Fruit fly (Drosophila melanogaster): Measurements from ENCODE around the gene CG12948.

CG12948 gene

DNA sequence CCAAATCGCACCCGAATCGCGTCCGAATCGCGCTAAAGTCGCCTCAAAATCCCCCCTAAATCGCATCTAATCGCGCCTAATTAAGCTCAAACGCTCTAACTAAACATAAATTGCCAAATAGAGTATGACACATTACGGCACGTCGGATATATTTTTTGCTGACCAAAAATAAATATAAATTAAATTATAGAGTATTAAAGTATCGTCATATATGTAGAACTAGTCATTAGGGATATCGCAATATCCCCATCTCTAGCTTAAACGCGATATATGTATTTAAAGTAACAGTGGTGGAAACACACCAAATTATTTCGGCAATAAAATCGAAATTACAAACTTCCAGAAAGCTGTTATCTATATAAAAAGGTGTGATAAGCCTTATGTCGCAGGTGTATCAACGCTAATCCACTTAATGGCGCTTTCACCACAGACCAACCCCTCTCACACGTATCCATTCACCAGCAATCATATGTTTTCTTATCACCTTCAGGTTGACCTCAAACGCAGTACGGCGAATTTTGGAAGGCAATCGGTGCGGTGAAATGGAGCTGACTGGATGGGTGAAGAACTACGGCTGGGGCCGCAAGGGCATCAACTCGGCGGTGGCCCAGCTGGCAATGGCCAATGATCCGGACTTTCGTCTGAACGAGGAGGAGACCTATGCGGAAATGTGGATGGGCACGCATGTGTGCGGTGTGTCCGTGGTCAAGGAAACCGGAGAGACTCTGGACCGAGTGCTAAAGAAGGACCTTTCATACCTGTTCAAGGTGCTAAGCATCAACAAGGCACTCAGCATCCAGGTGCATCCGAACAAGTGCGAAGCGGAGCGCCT is 12.0 kb upstream of the CG12948 start, which contains the start of gene Mpi:
Gene Mpi (plus strand): TSS at position 263 of the 832 bp plus-strand sequence.
- TF ChIP-seq HLH106 (tag; optimal IDR thresholded peaks at IDR 0.05), result no peak
- TF ChIP-seq psq (GFP tag; optimal IDR thresholded peaks at IDR 0.05), result no peak
- no peak for TF ChIP-seq sv (GFP tag; optimal IDR thresholded peaks at IDR 0.05)
- no peak for TF ChIP-seq CrebA (GFP tag; optimal IDR thresholded peaks at IDR 0.05; ENCODE audit: borderline replicate concordance)
- no peak for TF ChIP-seq CG9705 (GFP tag; optimal IDR thresholded peaks at IDR 0.05)
- peak; percentile 20 for TF ChIP-seq OdsH (GFP tag; optimal IDR thresholded peaks at IDR 0.05)
- TF ChIP-seq pan (optimal IDR thresholded peaks at IDR 0.05), result no peak
- TF ChIP-seq brk (GFP tag; optimal IDR thresholded peaks at IDR 0.05), result no peak
- no peak for TF ChIP-seq Rel (GFP tag; optimal IDR thresholded peaks at IDR 0.05)
- TF ChIP-seq Rel (tag; optimal IDR thresholded peaks at IDR 0.05), result no peak
- peak; percentile 79 for TF ChIP-seq Myc (optimal IDR thresholded peaks at IDR 0.05)
- no peak for TF ChIP-seq Abd-B (GFP tag; optimal IDR thresholded peaks at IDR 0.05)
- no peak for TF ChIP-seq foxo (GFP tag; optimal IDR thresholded peaks at IDR 0.05)
- no peak for TF ChIP-seq rgr (GFP tag; optimal IDR thresholded peaks at IDR 0.05)
- TF ChIP-seq ey (GFP tag; optimal IDR thresholded peaks at IDR 0.05), result no peak
- TF ChIP-seq br (GFP tag; optimal IDR thresholded peaks at IDR 0.05), result no peak

DNA sequence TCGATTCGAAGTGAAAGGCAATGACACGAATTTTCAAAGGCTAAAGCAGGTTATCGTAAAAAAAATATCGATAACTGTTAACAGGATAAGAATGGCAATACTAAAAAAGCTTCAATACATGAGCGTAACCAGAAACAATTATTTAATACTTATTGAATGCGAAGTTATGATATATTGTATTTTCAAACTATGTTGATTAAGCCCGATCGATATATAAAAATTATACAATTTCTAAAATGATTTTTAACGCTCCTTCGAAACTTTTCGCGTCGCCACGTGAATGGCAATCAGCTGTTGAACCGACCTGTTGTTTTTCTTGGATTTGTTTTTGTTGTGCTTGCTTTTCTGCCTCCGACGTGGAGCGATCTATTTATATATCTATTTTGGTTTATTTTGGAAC is 8.6 kb upstream of the CG12948 start, which contains the start of the genes Alg12 and Rpt3R:
Gene Alg12 (plus strand): TSS at position 305 of the 400 bp plus-strand sequence.
Gene Rpt3R (minus strand): TSS at position 324 of the 400 bp plus-strand sequence.
- TF ChIP-seq Myc (optimal IDR thresholded peaks at IDR 0.05) (peak; percentile 8), HLH106 (tag; optimal IDR thresholded peaks at IDR 0.05) (no peak)

DNA sequence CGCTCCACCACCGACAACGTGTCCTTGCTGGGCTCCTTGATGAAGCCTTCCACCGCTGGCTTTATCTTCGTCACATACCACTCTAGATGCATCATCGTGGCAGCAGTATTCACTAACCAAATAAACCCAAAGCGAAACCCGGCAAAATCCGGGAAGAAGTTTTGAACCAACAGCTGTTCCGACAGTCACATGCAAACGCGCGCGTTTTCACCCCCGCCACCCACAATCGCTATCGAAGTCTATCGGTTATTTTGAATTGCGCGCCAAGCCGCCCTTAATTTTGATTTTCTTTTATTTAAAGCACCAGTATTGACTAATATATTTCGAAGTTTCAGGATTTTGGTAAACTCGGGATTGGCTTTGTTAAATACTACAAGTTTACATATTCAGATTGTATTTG is 6.9 kb upstream of the CG12948 start, which contains the start of gene Tti1:
Gene Tti1 (minus strand): TSS at position 200 of the 400 bp plus-strand sequence.
- TF ChIP-seq CrebA (GFP tag; optimal IDR thresholded peaks at IDR 0.05; ENCODE audit: borderline replicate concordance), result no peak
- TF ChIP-seq ey (GFP tag; optimal IDR thresholded peaks at IDR 0.05), result no peak
- TF ChIP-seq tai (GFP tag; optimal IDR thresholded peaks at IDR 0.05), result no peak
- no peak for TF ChIP-seq Dif (GFP tag; optimal IDR thresholded peaks at IDR 0.05; ENCODE audit: partially characterized antibody)
- no peak for TF ChIP-seq OdsH (GFP tag; optimal IDR thresholded peaks at IDR 0.05)
- TF ChIP-seq Dfd (GFP tag; optimal IDR thresholded peaks at IDR 0.05), result no peak
- no peak for TF ChIP-seq sage (GFP tag; optimal IDR thresholded peaks at IDR 0.05)
- TF ChIP-seq Sp1 (GFP tag; optimal IDR thresholded peaks at IDR 0.05), result no peak

DNA sequence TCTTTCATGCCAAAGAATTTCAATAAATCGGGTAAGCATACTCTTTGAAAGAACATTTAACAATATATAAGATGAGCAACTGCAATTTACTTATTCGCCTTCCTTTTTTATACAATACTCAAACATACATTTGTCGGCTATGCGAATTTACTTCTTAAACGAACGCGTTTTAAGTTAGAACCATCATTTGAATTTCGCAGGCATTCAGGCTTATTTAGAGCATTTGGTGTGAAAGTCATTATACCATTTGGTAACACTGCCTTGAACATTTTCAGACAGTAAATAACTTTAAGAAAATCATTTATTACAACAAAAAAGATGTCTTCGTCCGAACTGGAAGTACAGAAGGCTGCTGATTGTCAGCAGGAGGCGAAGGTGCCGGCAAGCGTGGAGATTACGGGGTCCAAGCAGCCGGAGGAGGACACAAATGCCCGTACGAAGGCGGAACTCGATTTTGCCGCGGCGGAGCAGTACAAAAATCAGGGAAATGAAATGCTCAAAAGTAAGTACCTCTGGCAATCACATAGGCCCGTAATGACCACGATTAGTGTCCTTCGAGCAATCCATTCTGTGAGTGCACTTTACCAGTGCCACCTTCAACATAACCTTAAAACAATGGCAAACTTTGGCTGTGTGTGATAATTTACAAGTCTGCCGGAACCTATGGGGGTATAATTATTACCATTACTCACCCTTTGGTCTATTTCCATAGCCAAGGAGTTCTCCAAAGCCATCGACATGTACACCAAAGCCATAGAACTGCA is 538 bp upstream of the CG12948 start:
- TF ChIP-seq ey (GFP tag; optimal IDR thresholded peaks at IDR 0.05), result no peak
- no peak for TF ChIP-seq CG9705 (GFP tag; optimal IDR thresholded peaks at IDR 0.05)
- TF ChIP-seq Hnf4 (GFP tag; optimal IDR thresholded peaks at IDR 0.05), result no peak
- TF ChIP-seq dl (GFP tag; optimal IDR thresholded peaks at IDR 0.05; ENCODE audit: insufficient read depth in 1 of 2, partially characterized antibody in 2 of 2), result no peak

DNA sequence ATGACTTTTGCATAAGTTTGCCTTT is 143 bp upstream of the CG12948 start, which contains the start of gene PpD3:
Gene PpD3 (plus strand): TSS at position 1 of the 25 bp plus-strand sequence.
- TF ChIP-seq CG32264 (GFP tag; optimal IDR thresholded peaks at IDR 0.05) (no peak), dmrt93B (GFP tag; optimal IDR thresholded peaks at IDR 0.05) (no peak), HLH106 (tag; optimal IDR thresholded peaks at IDR 0.05) (no peak), GATAd (GFP tag; optimal IDR thresholded peaks at IDR 0.05) (no peak), Dif (GFP tag; optimal IDR thresholded peaks at IDR 0.05; ENCODE audit: partially characterized antibody) (no peak), Mio (GFP tag; optimal IDR thresholded peaks at IDR 0.05) (no peak), Dfd (GFP tag; optimal IDR thresholded peaks at IDR 0.05) (no peak), Abd-B (GFP tag; optimal IDR thresholded peaks at IDR 0.05) (no peak), fru (GFP tag; optimal IDR thresholded peaks at IDR 0.05) (no peak), tai (GFP tag; optimal IDR thresholded peaks at IDR 0.05) (no peak), N (GFP tag; optimal IDR thresholded peaks at IDR 0.05) (no peak), brk (GFP tag; optimal IDR thresholded peaks at IDR 0.05) (no peak), lola (GFP tag; optimal IDR thresholded peaks at IDR 0.05) (no peak), sv (GFP tag; optimal IDR thresholded peaks at IDR 0.05) (no peak), Myc (optimal IDR thresholded peaks at IDR 0.05) (no peak)
